Fruit fly (Drosophila melanogaster) whole organism, embryonic: ENCODE results near the gene Ccp84Aa.

ENCODE experiments used
- Abd-B ChIP-seq: fragments of 200-800 bp; sonication (Bioruptor generic); optimal IDR thresholded peaks from 2 replicates; lab custom pipeline; 2018; ENCODE audit warnings: missing biosample characterization, mild to moderate bottlenecking, missing genetic modification characterization, moderate library complexity
- Atf-2 ChIP-seq: fragments of 200-800 bp; sonication (Bioruptor generic); optimal IDR thresholded peaks from 2 replicates; lab custom pipeline; 2016; ENCODE audit warnings: missing biosample characterization, missing genetic modification characterization
- BEAF-32 ChIP-seq: fragments of 200-800 bp; sonication (Bioruptor generic); optimal IDR thresholded peaks from 3 replicates; lab custom pipeline; 2017; ENCODE audit warnings: missing biosample characterization, missing genetic modification characterization, mild to moderate bottlenecking, moderate library complexity, missing genetic modification reagents
- Bdp1 ChIP-seq: fragments of 200-800 bp; sonication (Bioruptor generic); optimal IDR thresholded peaks from 3 replicates; lab custom pipeline; 2016; ENCODE audit warnings: missing biosample characterization, missing genetic modification characterization
- Bteb2 ChIP-seq: fragments of 200-800 bp; sonication (Bioruptor generic); optimal IDR thresholded peaks from 2 replicates; lab custom pipeline; 2016; ENCODE audit warnings: missing biosample characterization, missing genetic modification characterization
- CG10209 ChIP-seq: fragments of 200-800 bp; sonication (Bioruptor generic); optimal IDR thresholded peaks from 3 replicates; lab custom pipeline; 2017; ENCODE audit warnings: missing biosample characterization, mild to moderate bottlenecking, missing genetic modification characterization, missing genetic modification reagents
- CG10366 ChIP-seq: fragments of 200-800 bp; sonication (Bioruptor generic); IDR thresholded peaks from 2 replicates; pipeline ENCODE4 v1.3.6; 2022; ENCODE audit warnings: missing biosample characterization, missing genetic modification characterization
- CG11696 ChIP-seq: fragments of 200-800 bp; sonication (Bioruptor generic); IDR thresholded peaks from 2 replicates; pipeline ENCODE4 v1.3.6; 2022; ENCODE audit warnings: missing biosample characterization, missing genetic modification characterization
- CG1603 ChIP-seq: fragments of 200-800 bp; sonication (Bioruptor generic); optimal IDR thresholded peaks from 2 replicates; lab custom pipeline; 2019; ENCODE audit warnings: missing biosample characterization, mild to moderate bottlenecking, missing genetic modification characterization, moderate library complexity
- CG16779 ChIP-seq: fragments of 200-800 bp; sonication (Bioruptor generic); IDR thresholded peaks from 2 replicates; pipeline ENCODE4 v1.3.6; 2022; ENCODE audit warnings: missing biosample characterization, missing genetic modification characterization
- CG16813 ChIP-seq: fragments of 200-800 bp; sonication (Bioruptor generic); IDR thresholded peaks from 3 replicates; pipeline ENCODE4 v1.3.6; 2022; ENCODE audit warnings: missing biosample characterization, missing genetic modification characterization; ENCODE audit not compliant: partially characterized antibody
- CG17385 ChIP-seq: fragments of 200-800 bp; sonication (Bioruptor generic); optimal IDR thresholded peaks from 3 replicates; lab custom pipeline; 2018; ENCODE audit warnings: missing biosample characterization, mild to moderate bottlenecking, missing genetic modification characterization
- CG18599 ChIP-seq: fragments of 200-800 bp; sonication (Bioruptor generic); optimal IDR thresholded peaks from 3 replicates; lab custom pipeline; 2017; ENCODE audit warnings: missing biosample characterization, missing genetic modification characterization, mild to moderate bottlenecking, moderate library complexity, missing genetic modification reagents
- CG2120 ChIP-seq: fragments of 200-800 bp; sonication (Bioruptor generic); optimal IDR thresholded peaks from 3 replicates; lab custom pipeline; 2016; ENCODE audit warnings: missing biosample characterization, missing genetic modification characterization
- CG30431 ChIP-seq: fragments of 200-800 bp; sonication (Bioruptor generic); optimal IDR thresholded peaks from 2 replicates; lab custom pipeline; 2017; ENCODE audit warnings: missing biosample characterization, missing genetic modification characterization
- CG31441 ChIP-seq: fragments of 200-800 bp; sonication (Bioruptor generic); IDR thresholded peaks from 2 replicates; pipeline ENCODE4 v1.3.6; 2022; ENCODE audit warnings: missing biosample characterization, missing genetic modification characterization
- CG33557 ChIP-seq: fragments of 200-800 bp; sonication (Bioruptor generic); optimal IDR thresholded peaks from 2 replicates; lab custom pipeline; 2019; ENCODE audit warnings: missing biosample characterization, mild to moderate bottlenecking, missing genetic modification characterization, moderate library complexity
- CG5245 ChIP-seq: fragments of 200-800 bp; sonication (Bioruptor generic); optimal IDR thresholded peaks from 3 replicates; lab custom pipeline; 2016; ENCODE audit warnings: missing biosample characterization, missing genetic modification characterization
- CG6272 ChIP-seq: fragments of 200-800 bp; sonication (Bioruptor generic); IDR thresholded peaks from 2 replicates; pipeline ENCODE4 v1.3.6; 2022; ENCODE audit warnings: missing biosample characterization, missing genetic modification characterization
- CG6791 ChIP-seq: fragments of 200-800 bp; sonication (Bioruptor generic); IDR thresholded peaks from 3 replicates; pipeline ENCODE4 v1.3.6; 2022; ENCODE audit warnings: missing biosample characterization, missing genetic modification characterization; ENCODE audit not compliant: partially characterized antibody
- CG7839 ChIP-seq: fragments of 200-800 bp; sonication (Bioruptor generic); optimal IDR thresholded peaks from 3 replicates; lab custom pipeline; 2018; ENCODE audit warnings: missing biosample characterization, mild to moderate bottlenecking, missing genetic modification characterization, moderate library complexity
- CG8290 ChIP-seq, 3 experiments: fragments of 200-800 bp; sonication (Bioruptor generic); optimal IDR thresholded peaks; 2 replicates each; lab custom pipeline; 2016 to 2019; ENCODE audit warnings: missing biosample characterization in 3 of 3, missing genetic modification characterization in 3 of 3, mild to moderate bottlenecking in 2 of 3, moderate library complexity in 1 of 3
- Fer2 ChIP-seq: fragments of 200-800 bp; sonication (Bioruptor generic); optimal IDR thresholded peaks from 2 replicates; lab custom pipeline; 2018; ENCODE audit warnings: missing biosample characterization, mild to moderate bottlenecking, missing genetic modification characterization, moderate library complexity
- Hmr ChIP-seq: fragments of 200-800 bp; sonication (Bioruptor generic); optimal IDR thresholded peaks from 3 replicates; lab custom pipeline; 2017; ENCODE audit warnings: mild to moderate bottlenecking, missing biosample characterization, missing genetic modification reagents, missing genetic modification characterization
- Hr51 ChIP-seq, 2 experiments: fragments of 200-800 bp; sonication (Bioruptor generic); optimal IDR thresholded peaks; 2 replicates in 1 of 2; 3 replicates in 1 of 2; lab custom pipeline; 2016 to 2018; ENCODE audit warnings: missing biosample characterization in 2 of 2, missing genetic modification characterization in 2 of 2, mild to moderate bottlenecking in 1 of 2, moderate library complexity in 1 of 2
- MBD-R2 ChIP-seq: fragments of 200-800 bp; sonication (Bioruptor generic); IDR thresholded peaks from 2 replicates; pipeline ENCODE4 v1.3.6; 2022; ENCODE audit warnings: missing biosample characterization, missing genetic modification characterization
- NfI ChIP-seq: fragments of 200-800 bp; sonication (Bioruptor generic); optimal IDR thresholded peaks from 3 replicates; lab custom pipeline; 2018; ENCODE audit warnings: missing biosample characterization, mild to moderate bottlenecking, missing genetic modification characterization, moderate library complexity
- Oli ChIP-seq: fragments of 200-800 bp; sonication (Bioruptor generic); optimal IDR thresholded peaks from 2 replicates; lab custom pipeline; 2018; ENCODE audit warnings: missing biosample characterization, mild to moderate bottlenecking, missing genetic modification characterization, moderate library complexity
- Poxn ChIP-seq: fragments of 200-800 bp; sonication (Bioruptor generic); IDR thresholded peaks from 2 replicates; pipeline ENCODE4 v1.3.6; 2022; ENCODE audit warnings: missing biosample characterization, missing genetic modification characterization
- Rfx ChIP-seq: fragments of 200-800 bp; sonication (Bioruptor generic); IDR thresholded peaks from 2 replicates; pipeline ENCODE4 v1.3.6; 2022; ENCODE audit warnings: missing biosample characterization, missing genetic modification characterization
- Rx ChIP-seq: fragments of 200-800 bp; sonication (Bioruptor generic); IDR thresholded peaks from 2 replicates; pipeline ENCODE4 v1.3.6; 2022; ENCODE audit warnings: missing biosample characterization, missing genetic modification characterization
- Scr ChIP-seq: fragments of 200-800 bp; sonication (Bioruptor generic); IDR thresholded peaks from 2 replicates; pipeline ENCODE4 v1.3.6; 2022; ENCODE audit warnings: missing biosample characterization, missing genetic modification characterization; ENCODE audit not compliant: partially characterized antibody
- Sox102F ChIP-seq: fragments of 200-800 bp; sonication (Bioruptor generic); optimal IDR thresholded peaks from 2 replicates; lab custom pipeline; 2018; ENCODE audit warnings: missing biosample characterization, mild to moderate bottlenecking, missing genetic modification characterization, moderate library complexity
- Ssrp ChIP-seq: fragments of 200-800 bp; sonication (Bioruptor generic); optimal IDR thresholded peaks from 2 replicates; lab custom pipeline; 2018; ENCODE audit warnings: missing biosample characterization, mild to moderate bottlenecking, missing genetic modification characterization, moderate library complexity
- al ChIP-seq: fragments of 200-800 bp; sonication (Bioruptor generic); IDR thresholded peaks from 2 replicates; pipeline ENCODE4 v1.3.6; 2022; ENCODE audit warnings: missing biosample characterization, missing genetic modification characterization
- bbx ChIP-seq: fragments of 200-800 bp; sonication (Bioruptor generic); IDR thresholded peaks from 2 replicates; pipeline ENCODE4 v1.3.6; 2022; ENCODE audit warnings: missing biosample characterization, missing genetic modification characterization; ENCODE audit not compliant: partially characterized antibody
- cas ChIP-seq: fragments of 200-800 bp; sonication (Bioruptor generic); IDR thresholded peaks from 2 replicates; pipeline ENCODE4 v1.3.6; 2022; ENCODE audit warnings: missing biosample characterization, missing genetic modification characterization
- crc ChIP-seq: fragments of 200-800 bp; sonication (Bioruptor generic); optimal IDR thresholded peaks from 2 replicates; lab custom pipeline; 2016; ENCODE audit warnings: missing biosample characterization, missing genetic modification characterization
- dimm ChIP-seq: fragments of 200-800 bp; sonication (Bioruptor generic); IDR thresholded peaks from 2 replicates; pipeline ENCODE4 v1.3.6; 2022; ENCODE audit warnings: missing biosample characterization, missing genetic modification characterization
- dm ChIP-seq: fragments of 200-800 bp; sonication (Bioruptor generic); optimal IDR thresholded peaks from 3 replicates; lab custom pipeline; 2016; ENCODE audit warnings: missing biosample characterization, missing genetic modification characterization
- gfzf ChIP-seq: fragments of 200-800 bp; sonication (Bioruptor generic); optimal IDR thresholded peaks from 2 replicates; lab custom pipeline; 2016; ENCODE audit warnings: missing biosample characterization, mild to moderate bottlenecking, missing genetic modification characterization, moderate library complexity
- hkb ChIP-seq, 2 experiments: fragments of 200-800 bp in 1 of 2; fragments of >200 bp in 1 of 2; sonication (Bioruptor generic) in 1 of 2; IDR thresholded peaks in 1 of 2; optimal IDR thresholded peaks in 1 of 2; 2 replicates each; pipeline versions ENCODE4 v1.3.6 to Lab custom; 2017 to 2022; ENCODE audit warnings: missing biosample characterization in 1 of 2, missing genetic modification characterization in 1 of 2
- mam ChIP-seq: fragments of 200-800 bp; sonication (Bioruptor generic); optimal IDR thresholded peaks from 3 replicates; lab custom pipeline; 2016; ENCODE audit warnings: missing biosample characterization, missing genetic modification characterization
- org-1 ChIP-seq: fragments of 200-800 bp; sonication (Bioruptor generic); optimal IDR thresholded peaks from 2 replicates; lab custom pipeline; 2017; ENCODE audit warnings: missing biosample characterization, missing genetic modification characterization
- rib ChIP-seq: fragments of 200-800 bp; sonication (Bioruptor generic); IDR thresholded peaks from 2 replicates; pipeline ENCODE4 v1.3.6; 2022; ENCODE audit warnings: missing biosample characterization, missing genetic modification characterization
- shn ChIP-seq: fragments of 200-800 bp; sonication (Bioruptor generic); optimal IDR thresholded peaks from 3 replicates; lab custom pipeline; 2016; ENCODE audit warnings: missing biosample characterization, missing genetic modification characterization
- wek ChIP-seq: fragments of 200-800 bp; sonication (Bioruptor generic); optimal IDR thresholded peaks from 3 replicates; lab custom pipeline; 2018; ENCODE audit warnings: missing biosample characterization, mild to moderate bottlenecking, missing genetic modification characterization, moderate library complexity
- z ChIP-seq: fragments of 200-800 bp; sonication (Bioruptor generic); IDR thresholded peaks from 3 replicates; pipeline ENCODE4 v1.3.6; 2022; ENCODE audit warnings: missing biosample characterization, missing genetic modification characterization
- zen ChIP-seq: fragments of 200-800 bp; sonication (Bioruptor generic); optimal IDR thresholded peaks from 3 replicates; lab custom pipeline; 2018; ENCODE audit warnings: missing biosample characterization, mild to moderate bottlenecking, missing genetic modification characterization, moderate library complexity
- zfh2 ChIP-seq: fragments of 200-800 bp; sonication (Bioruptor generic); optimal IDR thresholded peaks from 2 replicates; lab custom pipeline; 2016; ENCODE audit warnings: missing biosample characterization, missing genetic modification characterization

Ccp84Aa gene

dm6 chr3R:6708858-6709257 is 5.0 kb downstream of the Ccp84Aa start (continued):
- TF ChIP-seq Abd-B (GFP tag; lab: Kevin White, UChicago) (peak; percentile 63), CG6272 (GFP tag; lab: Robert Waterston, UW) (no peak), dimm (no peak), CG11696 (GFP tag; lab: Robert Waterston, UW) (no peak), Hmr (GFP tag; lab: Kevin White, UChicago) (peak; percentile 41), rib (no peak), CG16813 (peak; percentile 43; the same call in 1 of the 3 replicates), CG5245 (GFP tag; lab: Kevin White, UChicago) (no peak), Sox102F (GFP tag; lab: Kevin White, UChicago) (no peak), Fer2 (no peak), CG18599 (no peak), Rx (no peak), crc (GFP tag; lab: Kevin White, UChicago) (no peak), Ssrp (tag; lab: Kevin White, UChicago) (no peak), Bteb2 (no peak), bbx (GFP tag; lab: Robert Waterston, UW) (peak; percentile 55), wek (GFP tag; lab: Kevin White, UChicago) (no peak), Scr (GFP tag; lab: Robert Waterston, UW) (peak; percentile 46; the same call in 1 of the 2 replicates), Rfx (GFP tag; lab: Robert Waterston, UW) (peak; percentile 61), CG33557 (GFP tag; lab: Kevin White, UChicago) (no peak), zfh2 (GFP tag; lab: Kevin White, UChicago) (no peak), z (GFP tag; lab: Robert Waterston, UW) (no peak), CG10366 (GFP tag; lab: Robert Waterston, UW) (no peak), CG6791 (GFP tag; lab: Robert Waterston, UW) (peak; percentile 70), CG2120 (GFP tag; lab: Kevin White, UChicago) (peak; percentile 11), CG30431 (GFP tag; lab: Kevin White, UChicago) (no peak), Hr51 (GFP tag; optimal IDR thresholded peaks at IDR 0.05; lab: Kevin White, UChicago) (no peak), cas (GFP tag; lab: Robert Waterston, UW) (no peak), mam (no peak), CG10209 (GFP tag; lab: Kevin White, UChicago) (no peak), Poxn (GFP tag; lab: Robert Waterston, UW) (no peak), CG17385 (no peak), zen (peak; percentile 36), BEAF-32 (peak; percentile 31), hkb (optimal IDR thresholded peaks at IDR 0.05; lab: Kevin White, UChicago) (no peak), hkb (GFP tag; IDR thresholded peaks at IDR 0.05; lab: Robert Waterston, UW) (no peak), CG8290 (GFP tag; optimal IDR thresholded peaks at IDR 0.05; lab: Kevin White, UChicago) (peak; percentile 71), CG8290 (tag; optimal IDR thresholded peaks at IDR 0.05; lab: Kevin White, UChicago) (no peak), dm (GFP tag; lab: Kevin White, UChicago) (no peak), Oli (tag; lab: Kevin White, UChicago) (no peak), NfI (no peak), org-1 (GFP tag; lab: Kevin White, UChicago) (no peak), MBD-R2 (GFP tag; lab: Robert Waterston, UW) (peak; percentile 17; the same call in 1 of the 2 replicates), al (GFP tag; lab: Robert Waterston, UW) (no peak), Atf-2 (GFP tag; lab: Kevin White, UChicago) (no peak), Bdp1 (GFP tag; lab: Kevin White, UChicago) (no peak), CG7839 (tag; lab: Kevin White, UChicago) (no peak), CG16779 (GFP tag; lab: Robert Waterston, UW) (no peak), CG1603 (tag; lab: Kevin White, UChicago) (peak; percentile 64), shn (GFP tag; lab: Kevin White, UChicago) (no peak), gfzf (GFP tag; lab: Kevin White, UChicago) (peak; percentile 41), CG31441 (no peak)
